Worm (Caenorhabditis elegans): ENCODE results near the gene ZK673.6.

DNA sequence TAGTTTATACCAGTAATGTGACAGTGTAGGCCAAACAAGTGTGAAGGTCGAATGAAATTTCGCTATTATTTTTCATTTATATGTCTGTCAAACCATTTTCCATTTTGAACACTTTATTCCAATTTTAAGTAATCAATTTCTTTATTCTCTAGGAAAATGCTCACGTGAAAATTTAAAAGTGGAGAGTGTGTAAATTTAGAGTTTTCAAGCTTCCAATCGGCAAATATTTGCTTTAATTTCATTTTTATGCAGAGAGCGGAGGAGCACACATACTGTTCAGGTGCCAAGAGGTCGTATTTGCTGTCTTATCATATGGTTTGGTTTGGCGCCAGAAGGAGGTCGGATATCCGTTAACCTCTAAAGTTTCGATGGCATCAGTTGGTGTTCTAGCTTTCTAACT, 17.3 kb downstream of the ZK673.6 start:
- TF ChIP-seq sox-4 (tag; optimal IDR thresholded peaks at IDR 0.05) (no peak), mec-3 (tag; optimal IDR thresholded peaks at IDR 0.05; ENCODE audit: borderline replicate concordance) (no peak), fkh-10 (GFP tag; optimal IDR thresholded peaks at IDR 0.05) (no peak), lim-6 (tag; optimal IDR thresholded peaks at IDR 0.05) (no peak), pha-2 (tag; optimal IDR thresholded peaks at IDR 0.05) (no peak), unc-86 (tag; optimal IDR thresholded peaks at IDR 0.05) (no peak), pqm-1 (tag; optimal IDR thresholded peaks at IDR 0.05) (no peak), elt-2 (tag; optimal IDR thresholded peaks at IDR 0.05) (no peak), ceh-14 (tag; optimal IDR thresholded peaks at IDR 0.05) (no peak)

Data from whole organism, late embryonic.